Worm (Caenorhabditis elegans): ENCODE results near the gene rps-5.

The rps-5 gene

DNA sequence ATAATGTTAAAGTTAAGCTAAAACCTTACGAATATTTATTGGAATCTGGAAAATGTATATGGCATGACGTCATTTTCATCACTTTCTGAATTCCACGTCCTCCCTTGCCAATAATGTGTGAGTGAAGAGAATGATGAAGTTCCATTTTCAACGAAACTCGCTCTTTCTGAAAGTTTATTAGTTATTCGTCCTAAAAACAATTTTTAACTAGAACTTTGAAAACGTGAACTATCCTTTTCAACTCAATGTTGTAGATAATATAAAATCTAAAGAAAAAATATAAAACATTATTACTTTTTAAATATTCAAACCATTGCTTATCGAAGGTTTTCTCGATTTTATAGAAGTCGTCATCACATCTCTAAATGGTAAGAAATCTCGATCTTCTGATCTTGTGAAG lies 21.3 kb downstream of the rps-5 start, which contains the start of gene M7.7:
M7.7 (plus strand) TSS at position 301 of the 400 bp plus-strand sequence.
- no peak for TF ChIP-seq ztf-6 (GFP tag; IDR thresholded peaks at IDR 0.05)
- no peak for TF ChIP-seq him-1 (tag; optimal IDR thresholded peaks at IDR 0.05)
- no peak for TF ChIP-seq lin-26 (GFP tag; IDR thresholded peaks at IDR 0.05)
- TF ChIP-seq ztf-26 (tag; optimal IDR thresholded peaks at IDR 0.05) = no peak
- TF ChIP-seq F52B5.7 (tag; optimal IDR thresholded peaks at IDR 0.05) = no peak
- TF ChIP-seq K12H6.12 (tag; optimal IDR thresholded peaks at IDR 0.05) = no peak
- TF ChIP-seq aptf-2 (GFP tag; conservative IDR thresholded peaks at IDR 0.05) = no peak
- TF ChIP-seq cebp-1 (GFP tag; IDR thresholded peaks at IDR 0.05) = no peak
- no peak for TF ChIP-seq cebp-1 (tag; optimal IDR thresholded peaks at IDR 0.05)
- no peak for TF ChIP-seq somi-1 (GFP tag; optimal IDR thresholded peaks at IDR 0.05)
- TF ChIP-seq pha-4 (tag; optimal IDR thresholded peaks at IDR 0.05) = no peak
- TF ChIP-seq nhr-90 (tag; optimal IDR thresholded peaks at IDR 0.05) = no peak
- no peak for TF ChIP-seq pbrm-1 (GFP tag; IDR thresholded peaks at IDR 0.05)
- TF ChIP-seq F23B12.7 (tag; optimal IDR thresholded peaks at IDR 0.05; ENCODE audit: insufficient read depth) = no peak
- no peak for TF ChIP-seq ceh-27 (GFP tag; optimal IDR thresholded peaks at IDR 0.05)
- no peak for TF ChIP-seq snpc-4 (GFP tag; optimal IDR thresholded peaks at IDR 0.05)
- no peak for TF ChIP-seq snpc-4 (tag; optimal IDR thresholded peaks at IDR 0.05)
- TF ChIP-seq lin-35 (GFP tag; optimal IDR thresholded peaks at IDR 0.05) = no peak
- no peak for TF ChIP-seq chd-7 (tag; optimal IDR thresholded peaks at IDR 0.05)
- no peak for TF ChIP-seq D2030.7 (GFP tag; IDR thresholded peaks at IDR 0.05)
- TF ChIP-seq lag-1 (GFP tag; IDR thresholded peaks at IDR 0.05) = no peak

DNA sequence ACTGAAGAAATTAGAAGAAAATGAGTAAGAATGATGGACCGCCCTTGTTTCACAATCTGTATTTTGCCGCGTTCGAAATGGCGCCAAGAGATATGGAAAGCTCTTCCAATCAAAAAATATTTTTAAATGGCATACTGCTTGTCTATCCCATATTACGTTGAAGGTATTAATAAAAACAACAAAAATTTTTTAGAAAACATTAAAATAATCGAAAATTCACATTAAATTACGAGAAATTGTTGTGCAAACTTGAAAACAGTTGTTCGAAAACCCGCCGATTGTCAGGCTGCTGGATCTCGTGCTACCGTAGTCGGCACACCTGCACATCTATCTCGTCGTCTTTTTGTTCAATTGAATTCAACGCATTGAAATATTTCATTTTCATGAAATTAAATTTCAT lies 27.2 kb downstream of the rps-5 start, which contains the start of gene klc-1:
klc-1 (plus strand) TSS at position 127 of the 400 bp plus-strand sequence.
- TF ChIP-seq D2030.7 (GFP tag; IDR thresholded peaks at IDR 0.05) = peak; percentile 62
- no peak for TF ChIP-seq snpc-3.4 (tag; optimal IDR thresholded peaks at IDR 0.05)
- TF ChIP-seq efl-1 (GFP tag; optimal IDR thresholded peaks at IDR 0.05) = peak; percentile 93
- TF ChIP-seq C17E4.6 (GFP tag; IDR thresholded peaks at IDR 0.05) = peak; percentile 55; the same call in 1 of the 2 replicates
- TF ChIP-seq hlh-12 (tag; optimal IDR thresholded peaks at IDR 0.05) = no peak
- 0 out of 2 replicates have a peak, but pooled peaks have one; percentile 5 for TF ChIP-seq B0019.2 (GFP tag; conservative IDR thresholded peaks at IDR 0.05)
- TF ChIP-seq Y53F4B.3 (GFP tag; IDR thresholded peaks at IDR 0.05) = 0 out of 2 replicates have a peak, but pooled peaks have one; percentile 6
- peak; percentile 60 for TF ChIP-seq xnd-1 (tag; optimal IDR thresholded peaks at IDR 0.05)
- no peak for TF ChIP-seq Y53G8AR.9 (GFP tag; conservative IDR thresholded peaks at IDR 0.05)
- TF ChIP-seq nhr-80 (tag; optimal IDR thresholded peaks at IDR 0.05) = no peak
- TF ChIP-seq hsf-1 (GFP tag; IDR thresholded peaks at IDR 0.05) = peak; percentile 75; the same call in 1 of the 2 replicates
- no peak for TF ChIP-seq Y79H2A.3 (GFP tag; conservative IDR thresholded peaks at IDR 0.05)
- TF ChIP-seq pbrm-1 (GFP tag; IDR thresholded peaks at IDR 0.05) = peak; percentile 21; the same call in 1 of the 2 replicates
- peak; percentile 80 for TF ChIP-seq lsl-1 (GFP tag; optimal IDR thresholded peaks at IDR 0.05)
- no peak for TF ChIP-seq snpc-4 (GFP tag; optimal IDR thresholded peaks at IDR 0.05)
- TF ChIP-seq snpc-4 (tag; optimal IDR thresholded peaks at IDR 0.05) = peak in 1 of 4 experiments; percentile 57
- no peak for TF ChIP-seq K12H6.12 (tag; optimal IDR thresholded peaks at IDR 0.05)
- TF ChIP-seq nhr-179 (tag; optimal IDR thresholded peaks at IDR 0.05) = no peak
- peak; percentile 22 for TF ChIP-seq unc-130 (GFP tag; optimal IDR thresholded peaks at IDR 0.05)
- TF ChIP-seq ztf-22 (GFP tag; optimal IDR thresholded peaks at IDR 0.05) = no peak
- no peak for TF ChIP-seq dox-1 (GFP tag; IDR thresholded peaks at IDR 0.05)
- no peak for TF ChIP-seq ztf-26 (tag; optimal IDR thresholded peaks at IDR 0.05)
- no peak for TF ChIP-seq lin-35 (GFP tag; optimal IDR thresholded peaks at IDR 0.05)
- peak; percentile 27 for TF ChIP-seq tlf-1 (GFP tag; optimal IDR thresholded peaks at IDR 0.05)
- no peak for TF ChIP-seq zfh-2 (GFP tag; conservative IDR thresholded peaks at IDR 0.05)
- TF ChIP-seq tbx-9 (tag; optimal IDR thresholded peaks at IDR 0.05; ENCODE audit: borderline replicate concordance) = no peak
- TF ChIP-seq F33H1.4 (GFP tag; IDR thresholded peaks at IDR 0.05) = peak; percentile 69
- peak; percentile 62 for TF ChIP-seq dpl-1 (GFP tag; optimal IDR thresholded peaks at IDR 0.05)
- TF ChIP-seq lin-54 (GFP tag; optimal IDR thresholded peaks at IDR 0.05) = peak; percentile 27
- TF ChIP-seq F49E8.2 (tag; optimal IDR thresholded peaks at IDR 0.05; ENCODE audit: insufficient read depth) = peak; percentile 57
- no peak for TF ChIP-seq egl-44 (GFP tag; IDR thresholded peaks at IDR 0.05)
- no peak for TF ChIP-seq egl-18 (GFP tag; IDR thresholded peaks at IDR 0.05)
- 0 out of 2 replicates have a peak, but pooled peaks have one; percentile 45 for TF ChIP-seq madf-3 (GFP tag; IDR thresholded peaks at IDR 0.05)

Measured in whole organism, young adult.